Fruit fly (Drosophila melanogaster) whole organism, embryonic: ENCODE measurements around the gene CG15412.

Experiments
- Ada2b ChIP-seq: fragments of 200-800 bp; sonication (Bioruptor generic); IDR thresholded peaks from 2 replicates; pipeline ENCODE4 v1.3.6; 2022; ENCODE audit warnings: missing biosample characterization, missing genetic modification characterization
- Awh ChIP-seq: fragments of 200-800 bp; sonication (Bioruptor generic); IDR thresholded peaks from 2 replicates; pipeline ENCODE4, ENCODE4 v1.3.6; 2022; ENCODE audit warnings: missing biosample characterization, missing genetic modification characterization
- Bgb ChIP-seq: fragments of 200-800 bp; sonication (Bioruptor generic); IDR thresholded peaks from 2 replicates; pipeline ENCODE4 v1.3.6; 2022; ENCODE audit warnings: missing biosample characterization, missing genetic modification characterization; ENCODE audit not compliant: partially characterized antibody
- CG10209 ChIP-seq: fragments of 200-800 bp; sonication (Bioruptor generic); optimal IDR thresholded peaks from 3 replicates; lab custom pipeline; 2017; ENCODE audit warnings: missing biosample characterization, mild to moderate bottlenecking, missing genetic modification characterization, missing genetic modification reagents
- CG10431 ChIP-seq: fragments of 200-800 bp; sonication (Bioruptor generic); optimal IDR thresholded peaks from 3 replicates; lab custom pipeline; 2018; ENCODE audit warnings: missing biosample characterization, mild to moderate bottlenecking, missing genetic modification characterization
- CG12236 ChIP-seq: fragments of 200-800 bp; sonication (Bioruptor generic); optimal IDR thresholded peaks from 2 replicates; lab custom pipeline; 2016; ENCODE audit warnings: missing biosample characterization, missing genetic modification characterization
- CG13287 ChIP-seq: fragments of 200-800 bp; sonication (Bioruptor generic); IDR thresholded peaks from 2 replicates; pipeline ENCODE4 v1.3.6; 2022; ENCODE audit warnings: missing biosample characterization, missing genetic modification characterization; ENCODE audit not compliant: partially characterized antibody
- CG16863 ChIP-seq: fragments of 200-800 bp; sonication (Bioruptor generic); optimal IDR thresholded peaks from 3 replicates; lab custom pipeline; 2016; ENCODE audit warnings: missing biosample characterization, missing genetic modification characterization
- CG18599 ChIP-seq: fragments of 200-800 bp; sonication (Bioruptor generic); optimal IDR thresholded peaks from 3 replicates; lab custom pipeline; 2017; ENCODE audit warnings: missing biosample characterization, missing genetic modification characterization, mild to moderate bottlenecking, moderate library complexity, missing genetic modification reagents
- CG2116 ChIP-seq: fragments of 200-800 bp; sonication (Bioruptor generic); optimal IDR thresholded peaks from 3 replicates; lab custom pipeline; 2018; ENCODE audit warnings: missing biosample characterization, mild to moderate bottlenecking, missing genetic modification characterization
- CG34224 ChIP-seq: fragments of 200-800 bp; sonication (Bioruptor generic); IDR thresholded peaks from 3 replicates; pipeline ENCODE4 v1.3.6; 2022; ENCODE audit warnings: missing biosample characterization, missing genetic modification characterization; ENCODE audit not compliant: partially characterized antibody
- CG4730 ChIP-seq: fragments of 200-800 bp; sonication (Bioruptor generic); IDR thresholded peaks from 2 replicates; pipeline ENCODE4 v1.3.6; 2022; ENCODE audit warnings: missing biosample characterization, missing genetic modification characterization
- CG6689 ChIP-seq: fragments of 200-800 bp; sonication (Bioruptor generic); IDR thresholded peaks from 2 replicates; pipeline ENCODE4 v1.3.6; 2022; ENCODE audit warnings: missing biosample characterization, missing genetic modification characterization
- CG7556 ChIP-seq: fragments of 200-800 bp; sonication (Bioruptor generic); optimal IDR thresholded peaks from 2 replicates; lab custom pipeline; 2017; ENCODE audit warnings: missing biosample characterization, mild to moderate bottlenecking, missing genetic modification characterization
- CG7786 ChIP-seq: fragments of 200-800 bp; sonication (Bioruptor generic); optimal IDR thresholded peaks from 2 replicates; lab custom pipeline; 2016; ENCODE audit warnings: missing biosample characterization, missing genetic modification characterization
- CG9437 ChIP-seq: fragments of 200-800 bp; sonication (Bioruptor generic); optimal IDR thresholded peaks from 2 replicates; lab custom pipeline; 2018; ENCODE audit warnings: missing biosample characterization, mild to moderate bottlenecking, missing genetic modification characterization
- CG9817 ChIP-seq: fragments of 200-800 bp; sonication (Bioruptor generic); optimal IDR thresholded peaks from 2 replicates; lab custom pipeline; 2018; ENCODE audit warnings: missing biosample characterization, mild to moderate bottlenecking, missing genetic modification characterization, moderate library complexity
- CkIIα-i1 ChIP-seq: fragments of 200-800 bp; sonication (Bioruptor generic); IDR thresholded peaks from 2 replicates; pipeline ENCODE4 v1.3.6; 2022; ENCODE audit warnings: missing biosample characterization, missing genetic modification characterization
- D19B ChIP-seq: fragments of 200-800 bp; sonication (Bioruptor generic); optimal IDR thresholded peaks from 2 replicates; lab custom pipeline; 2017; ENCODE audit warnings: missing biosample characterization, mild to moderate bottlenecking, missing genetic modification characterization
- Dip3 ChIP-seq: fragments of 200-800 bp; sonication (Bioruptor generic); optimal IDR thresholded peaks from 3 replicates; lab custom pipeline; 2016; ENCODE audit warnings: missing biosample characterization, missing genetic modification characterization
- Drgx ChIP-seq: fragments of 200-800 bp; sonication (Bioruptor generic); IDR thresholded peaks from 2 replicates; pipeline ENCODE4 v1.3.6; 2022; ENCODE audit warnings: missing biosample characterization, missing genetic modification characterization
- HLH54F ChIP-seq: fragments of 200-800 bp; sonication (Bioruptor generic); optimal IDR thresholded peaks from 3 replicates; lab custom pipeline; 2016; ENCODE audit warnings: missing biosample characterization, missing genetic modification characterization
- Hr78 ChIP-seq, 2 experiments: fragments of 200-800 bp in 1 of 2; fragments of >200 bp in 1 of 2; sonication (Bioruptor generic) in 1 of 2; optimal IDR thresholded peaks; 2 replicates each; lab custom pipeline; 2017 to 2019; ENCODE audit warnings: missing biosample characterization in 2 of 2, missing genetic modification characterization in 2 of 2, mild to moderate bottlenecking in 1 of 2, moderate library complexity in 1 of 2
- Kr ChIP-seq: fragments of 200-800 bp; sonication (Bioruptor generic); optimal IDR thresholded peaks from 2 replicates; lab custom pipeline; 2017; ENCODE audit warnings: missing biosample characterization, mild to moderate bottlenecking, missing genetic modification characterization
- Mes4 ChIP-seq: fragments of 200-800 bp; sonication (Bioruptor generic); optimal IDR thresholded peaks from 2 replicates; lab custom pipeline; 2016; ENCODE audit warnings: missing biosample characterization, missing genetic modification characterization
- Neu2 ChIP-seq: fragments of 200-800 bp; sonication (Bioruptor generic); optimal IDR thresholded peaks from 3 replicates; lab custom pipeline; 2016; ENCODE audit warnings: missing biosample characterization, missing genetic modification characterization, borderline replicate concordance
- Stat92E ChIP-seq, 3 experiments: fragments of >200 bp in 2 of 3; fragments of 200-800 bp in 1 of 3; sonication (Bioruptor generic) in 1 of 3; optimal IDR thresholded peaks; 2 replicates each; lab custom pipeline; 2017 to 2019; ENCODE audit warnings: missing biosample characterization in 3 of 3, missing genetic modification characterization in 3 of 3, mild to moderate bottlenecking in 1 of 3, moderate library complexity in 1 of 3
- az2 ChIP-seq: fragments of 200-800 bp; sonication (Bioruptor generic); optimal IDR thresholded peaks from 3 replicates; lab custom pipeline; 2016; ENCODE audit warnings: missing biosample characterization, missing genetic modification characterization
- corto ChIP-seq: fragments of 200-800 bp; sonication (Bioruptor generic); optimal IDR thresholded peaks from 2 replicates; lab custom pipeline; 2016; ENCODE audit warnings: missing biosample characterization, mild to moderate bottlenecking, missing genetic modification characterization, moderate library complexity
- crol ChIP-seq: fragments of 200-800 bp; sonication (Bioruptor generic); IDR thresholded peaks from 2 replicates; pipeline ENCODE4 v1.3.6; 2022; ENCODE audit warnings: missing biosample characterization, missing genetic modification characterization
- dan ChIP-seq: fragments of 200-800 bp; sonication (Bioruptor generic); IDR thresholded peaks from 2 replicates; pipeline ENCODE4 v1.3.6; 2022; ENCODE audit warnings: missing biosample characterization, missing genetic modification characterization
- dimm ChIP-seq: fragments of 200-800 bp; sonication (Bioruptor generic); IDR thresholded peaks from 2 replicates; pipeline ENCODE4 v1.3.6; 2022; ENCODE audit warnings: missing biosample characterization, missing genetic modification characterization
- dmrt99B ChIP-seq: fragments of 200-800 bp; sonication (Bioruptor generic); optimal IDR thresholded peaks from 2 replicates; lab custom pipeline; 2018; ENCODE audit warnings: missing biosample characterization, mild to moderate bottlenecking, missing genetic modification characterization, moderate library complexity
- ems ChIP-seq: fragments of 200-800 bp; sonication (Bioruptor generic); optimal IDR thresholded peaks from 3 replicates; lab custom pipeline; 2016; ENCODE audit warnings: missing biosample characterization, missing genetic modification characterization
- eve ChIP-seq, 2 experiments: fragments of >200 bp; optimal IDR thresholded peaks; 2 replicates each; lab custom pipeline; 2017; ENCODE audit warnings: missing biosample characterization in 2 of 2, missing genetic modification characterization in 2 of 2
- fd102C ChIP-seq: fragments of 200-800 bp; sonication (Bioruptor generic); optimal IDR thresholded peaks from 2 replicates; lab custom pipeline; 2018; ENCODE audit warnings: missing biosample characterization, mild to moderate bottlenecking, missing genetic modification characterization, moderate library complexity
- ftz-f1 ChIP-seq: fragments of 200-800 bp; sonication (Bioruptor generic); optimal IDR thresholded peaks from 2 replicates; lab custom pipeline; 2016; ENCODE audit warnings: missing biosample characterization, missing genetic modification characterization
- grau ChIP-seq: fragments of 200-800 bp; optimal IDR thresholded peaks from 3 replicates; lab custom pipeline; 2019; ENCODE audit warnings: missing biosample characterization, mild to moderate bottlenecking, missing genetic modification characterization, moderate library complexity
- hth ChIP-seq: fragments of >200 bp; optimal IDR thresholded peaks from 2 replicates; lab custom pipeline; 2017; ENCODE audit warnings: inconsistent platforms
- ind ChIP-seq: fragments of 200-800 bp; sonication (Bioruptor generic); optimal IDR thresholded peaks from 3 replicates; lab custom pipeline; 2016; ENCODE audit warnings: missing biosample characterization, missing genetic modification characterization
- nmo ChIP-seq: fragments of 200-800 bp; sonication (Bioruptor generic); optimal IDR thresholded peaks from 2 replicates; lab custom pipeline; 2018; ENCODE audit warnings: missing biosample characterization, mild to moderate bottlenecking, missing genetic modification characterization, moderate library complexity
- peb ChIP-seq: fragments of 200-800 bp; sonication (Bioruptor generic); IDR thresholded peaks from 2 replicates; pipeline ENCODE4 v1.3.6; 2022; ENCODE audit warnings: missing biosample characterization, missing genetic modification characterization
- ranshi ChIP-seq: fragments of 200-800 bp; sonication (Bioruptor generic); IDR thresholded peaks from 2 replicates; pipeline ENCODE4 v1.3.6; 2022; ENCODE audit warnings: missing biosample characterization, missing genetic modification characterization
- ssp ChIP-seq: fragments of 200-800 bp; sonication (Bioruptor generic); IDR thresholded peaks from 2 replicates; pipeline ENCODE4 v1.3.6; 2022; ENCODE audit warnings: missing biosample characterization, missing genetic modification characterization
- tap ChIP-seq: fragments of 200-800 bp; optimal IDR thresholded peaks from 3 replicates; lab custom pipeline; 2019; ENCODE audit warnings: missing biosample characterization, mild to moderate bottlenecking, missing genetic modification characterization, moderate library complexity
- tio ChIP-seq: fragments of 200-800 bp; sonication (Bioruptor generic); optimal IDR thresholded peaks from 2 replicates; lab custom pipeline; 2017; ENCODE audit warnings: missing biosample characterization, missing genetic modification characterization, inconsistent platforms
- toy ChIP-seq: fragments of 200-800 bp; sonication (Bioruptor generic); IDR thresholded peaks from 2 replicates; pipeline ENCODE4 v1.3.6; 2022; ENCODE audit warnings: missing biosample characterization, missing genetic modification characterization
- unpg ChIP-seq: fragments of 200-800 bp; sonication (Bioruptor generic); optimal IDR thresholded peaks from 3 replicates; lab custom pipeline; 2018; ENCODE audit warnings: missing biosample characterization, mild to moderate bottlenecking, missing genetic modification characterization, moderate library complexity
- vfl ChIP-seq: fragments of 200-800 bp; sonication (Bioruptor generic); optimal IDR thresholded peaks from 2 replicates; lab custom pipeline; 2016; ENCODE audit warnings: missing biosample characterization, missing genetic modification characterization
- zfh2 ChIP-seq: fragments of 200-800 bp; sonication (Bioruptor generic); optimal IDR thresholded peaks from 2 replicates; lab custom pipeline; 2016; ENCODE audit warnings: missing biosample characterization, missing genetic modification characterization

CG15412 gene

DNA sequence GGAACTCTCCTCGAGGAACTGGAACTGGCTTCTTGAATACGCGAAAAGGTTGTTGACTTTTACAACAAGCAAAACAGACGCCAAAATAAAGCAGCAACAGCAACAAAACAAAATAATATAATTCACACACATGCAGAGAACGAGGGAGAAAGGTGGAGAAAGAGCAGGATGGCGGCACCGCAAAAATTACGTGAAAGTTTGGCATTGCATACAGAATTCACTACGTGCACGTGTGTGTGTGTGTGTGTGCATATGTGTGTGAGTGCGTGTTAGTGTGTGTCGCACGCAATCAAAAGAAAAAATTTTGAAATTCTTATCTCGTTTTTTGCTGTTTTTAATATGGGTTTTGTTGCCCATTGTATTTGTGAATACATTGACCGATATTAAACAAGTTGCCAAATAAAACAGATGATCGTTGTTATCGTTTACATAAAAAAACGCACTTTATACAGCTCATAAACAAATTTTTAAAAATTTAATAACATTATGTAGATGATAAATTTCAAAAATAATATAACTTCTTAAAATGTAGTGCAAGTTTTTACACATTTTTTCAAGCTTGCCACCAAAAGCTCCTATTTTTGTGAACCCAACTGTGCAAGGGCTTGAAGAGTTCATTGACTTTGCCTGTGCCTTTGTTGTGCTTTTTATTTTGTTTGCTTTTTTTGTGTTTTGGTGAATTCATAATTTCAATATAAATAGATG, 34.1 kb downstream of the CG15412 start (continued):
- TF ChIP-seq vfl (GFP tag; lab: Kevin White, UChicago) (no peak), nmo (GFP tag; lab: Kevin White, UChicago) (peak; percentile 6), tap (tag; lab: Kevin White, UChicago) (peak; percentile 4), peb (GFP tag; lab: Robert Waterston, UW) (no peak), unpg (GFP tag; lab: Kevin White, UChicago) (peak; percentile 44), CG6689 (GFP tag; lab: Robert Waterston, UW) (0 out of 2 replicates have a peak, but pooled peaks have one; percentile 14), Ada2b (GFP tag; lab: Robert Waterston, UW) (no peak), Neu2 (GFP tag; lab: Kevin White, UChicago) (no peak), CG9817 (tag; lab: Kevin White, UChicago) (no peak), CG7556 (GFP tag; lab: Kevin White, UChicago) (no peak), corto (GFP tag; lab: Kevin White, UChicago) (no peak), ssp (GFP tag; lab: Robert Waterston, UW) (no peak), Drgx (GFP tag; lab: Robert Waterston, UW) (0 out of 2 replicates have a peak, but pooled peaks have one; percentile 11), CG16863 (no peak), CG34224 (no peak), Dip3 (GFP tag; lab: Kevin White, UChicago) (no peak), Hr78 (GFP tag; optimal IDR thresholded peaks at IDR 0.05; lab: Kevin White, UChicago) (no peak), Awh (GFP tag; lab: Robert Waterston, UW) (no peak), CG10431 (GFP tag; lab: Kevin White, UChicago) (no peak), Bgb (GFP tag; lab: Robert Waterston, UW) (no peak), zfh2 (GFP tag; lab: Kevin White, UChicago) (no peak), CG7786 (no peak), fd102C (no peak), eve (GFP tag; optimal IDR thresholded peaks at IDR 0.05; lab: Kevin White, UChicago) (peak in 1 of 2 experiments; percentile 21), CG12236 (GFP tag; lab: Kevin White, UChicago) (no peak), CG2116 (no peak), D19B (GFP tag; lab: Kevin White, UChicago) (no peak), HLH54F (no peak), Kr (no peak), ems (no peak), tio (peak; percentile 23), CG13287 (GFP tag; lab: Robert Waterston, UW) (no peak), CG10209 (GFP tag; lab: Kevin White, UChicago) (no peak), Stat92E (GFP tag; optimal IDR thresholded peaks at IDR 0.05; lab: Kevin White, UChicago) (no peak), CG18599 (GFP tag; lab: Kevin White, UChicago) (peak; percentile 19), ranshi (GFP tag; lab: Robert Waterston, UW) (no peak), az2 (GFP tag; lab: Kevin White, UChicago) (peak; percentile 32), hth (lab: Kevin White, UChicago) (no peak), dmrt99B (tag; lab: Kevin White, UChicago) (peak; percentile 43), CG4730 (no peak), ind (GFP tag; lab: Kevin White, UChicago) (peak; percentile 5), crol (GFP tag; lab: Robert Waterston, UW) (no peak), grau (peak; percentile 10), dimm (GFP tag; lab: Robert Waterston, UW) (no peak), dan (GFP tag; lab: Robert Waterston, UW) (no peak), ftz-f1 (GFP tag; lab: Kevin White, UChicago) (no peak), CG9437 (peak; percentile 12), CkIIα-i1 (GFP tag; lab: Robert Waterston, UW) (no peak), Mes4 (GFP tag; lab: Kevin White, UChicago) (no peak), toy (GFP tag; lab: Robert Waterston, UW) (no peak)
